Worm (Caenorhabditis elegans) whole organism, L4/young adult: ENCODE data around the gene Y27F2A.6.

Experiments used
- dao-5 ChIP-seq: sonication (generic microtip); optimal IDR thresholded peaks from 2 replicates; lab custom pipeline; 2016; ENCODE audit warnings: missing genotype, missing genetic modification characterization, moderate library complexity, missing compliant biosample characterization
- him-1 ChIP-seq: sonication (generic microtip); optimal IDR thresholded peaks from 2 replicates; lab custom pipeline; 2016; ENCODE audit warnings: missing genotype, missing genetic modification reagents, missing genetic modification characterization, missing compliant biosample characterization

ce11 chrII:3209251-3209650 is 26.1 kb upstream of the Y27F2A.6 start, which contains the start of gene ZC239.6:
- TF ChIP-seq dao-5 (tag; lab: Kevin White, UChicago) (no peak), him-1 (tag; lab: Kevin White, UChicago) (no peak)
